Fruit fly (Drosophila melanogaster): ENCODE measurements around the gene SNRPG.

DNA sequence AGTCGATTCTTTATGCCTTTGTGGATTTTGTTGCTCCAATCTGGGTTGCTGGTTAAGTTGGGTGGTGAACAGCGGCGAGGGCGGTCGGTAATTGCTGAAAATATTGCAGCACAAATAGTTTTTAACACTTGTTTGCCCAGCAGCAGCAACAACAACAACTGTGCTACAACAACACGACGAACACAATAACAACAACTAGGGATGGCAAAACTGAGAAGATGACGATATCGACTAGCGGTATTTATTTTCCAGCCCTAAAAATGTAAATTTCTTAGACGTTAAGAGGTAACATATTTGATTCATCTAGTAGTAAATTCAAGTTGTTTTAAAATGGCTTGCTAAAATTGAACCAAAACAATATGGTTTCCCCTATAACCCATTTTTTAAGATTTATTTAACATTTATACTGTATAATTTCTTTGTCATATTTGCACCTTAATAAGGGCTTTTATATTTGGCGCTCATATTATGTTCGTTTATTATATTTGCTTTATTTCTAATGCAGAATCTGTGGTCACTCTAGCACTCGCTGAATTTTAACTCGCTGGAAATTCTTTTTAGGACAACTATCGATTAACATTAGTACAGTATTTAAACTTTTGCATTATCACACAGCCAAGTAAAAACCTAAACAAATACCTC, 41.8 kb downstream of the SNRPG start:
- TF ChIP-seq kay (GFP tag; ENCODE audit: borderline replicate concordance): no peak
- no peak for TF ChIP-seq CG33017 (tag; optimal IDR thresholded peaks at IDR 0.05)
- TF ChIP-seq CG7101 (tag; optimal IDR thresholded peaks at IDR 0.05): peak; percentile 21
- TF ChIP-seq CG1620 (GFP tag; optimal IDR thresholded peaks at IDR 0.05): peak; percentile 39
- no peak for TF ChIP-seq CG12768 (GFP tag; optimal IDR thresholded peaks at IDR 0.05)
- TF ChIP-seq pad (GFP tag; optimal IDR thresholded peaks at IDR 0.05): no peak
- TF ChIP-seq CG14711 (tag; optimal IDR thresholded peaks at IDR 0.05): peak; percentile 42
- no peak for TF ChIP-seq Clk (GFP tag; optimal IDR thresholded peaks at IDR 0.05)
- TF ChIP-seq cic (GFP tag; optimal IDR thresholded peaks at IDR 0.05): peak; percentile 3
- no peak for TF ChIP-seq cnc (optimal IDR thresholded peaks at IDR 0.05)

All from whole organism, adult.